Fruit fly (Drosophila melanogaster): Measurements from ENCODE around the gene Cyp28d1.

Cyp28d1 gene

DNA sequence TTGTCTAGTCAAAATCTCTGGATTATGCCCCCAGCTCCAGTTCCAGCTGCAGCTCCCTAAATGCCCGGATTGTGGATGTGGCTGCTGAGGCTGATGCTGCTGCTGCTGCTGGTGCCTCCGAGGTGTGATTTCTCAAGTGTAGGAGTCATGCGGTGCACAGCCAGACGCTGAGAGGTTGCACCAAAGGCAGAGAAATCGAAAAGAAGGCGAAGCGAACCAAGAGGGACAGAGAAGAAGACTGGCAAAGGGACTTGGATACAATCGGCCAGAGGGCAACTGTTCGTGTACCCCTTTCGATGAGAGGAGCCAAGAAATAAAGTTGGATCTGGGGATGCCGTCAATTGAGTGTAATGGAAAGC, 28.3 kb downstream of the Cyp28d1 start (continued):
- TF ChIP-seq kay (GFP tag; optimal IDR thresholded peaks at IDR 0.05) (no peak), tx (GFP tag; optimal IDR thresholded peaks at IDR 0.05) (no peak), CG16813 (GFP tag; IDR thresholded peaks at IDR 0.05; ENCODE audit: partially characterized antibody) (no peak), CG8388 (GFP tag; optimal IDR thresholded peaks at IDR 0.05) (no peak), row (GFP tag; IDR thresholded peaks at IDR 0.05) (no peak), gfzf (GFP tag; optimal IDR thresholded peaks at IDR 0.05) (no peak), CG12391 (tag; optimal IDR thresholded peaks at IDR 0.05) (no peak), CG18262 (tag; optimal IDR thresholded peaks at IDR 0.05) (no peak), z (GFP tag; IDR thresholded peaks at IDR 0.05) (0 out of 3 replicates have a peak, but pooled peaks have one; percentile 17), Ssrp (tag; optimal IDR thresholded peaks at IDR 0.05) (no peak), GATAe (GFP tag; conservative IDR thresholded peaks at IDR 0.05) (no peak), PHDP (tag; optimal IDR thresholded peaks at IDR 0.05) (no peak), CG7963 (GFP tag; IDR thresholded peaks at IDR 0.05; ENCODE audit: partially characterized antibody) (no peak), gt (GFP tag; IDR thresholded peaks at IDR 0.05) (no peak), CG31224 (GFP tag; IDR thresholded peaks at IDR 0.05) (no peak), sna (GFP tag; IDR thresholded peaks at IDR 0.05; ENCODE audit: partially characterized antibody) (no peak), CG4854 (GFP tag; optimal IDR thresholded peaks at IDR 0.05) (no peak), gcm (GFP tag; optimal IDR thresholded peaks at IDR 0.05) (peak; percentile 20), Myb (GFP tag; optimal IDR thresholded peaks at IDR 0.05) (no peak), CG4360 (GFP tag; IDR thresholded peaks at IDR 0.05) (0 out of 2 replicates have a peak, but pooled peaks have one; percentile 42), CG7357 (GFP tag; IDR thresholded peaks at IDR 0.05) (no peak), Hr51 (GFP tag; optimal IDR thresholded peaks at IDR 0.05) (no peak), CG11504 (tag; optimal IDR thresholded peaks at IDR 0.05) (no peak), NK7.1 (GFP tag; optimal IDR thresholded peaks at IDR 0.05) (no peak), CG11093 (GFP tag; IDR thresholded peaks at IDR 0.05) (no peak), YL-1 (GFP tag; optimal IDR thresholded peaks at IDR 0.05) (no peak), CG9817 (tag; optimal IDR thresholded peaks at IDR 0.05) (no peak), Dad (GFP tag; optimal IDR thresholded peaks at IDR 0.05) (no peak), CG8944 (GFP tag; optimal IDR thresholded peaks at IDR 0.05) (no peak), NC2β (GFP tag; optimal IDR thresholded peaks at IDR 0.05) (no peak), vnd (GFP tag; IDR thresholded peaks at IDR 0.05; ENCODE audit: partially characterized antibody) (no peak), CG31388 (GFP tag; optimal IDR thresholded peaks at IDR 0.05) (no peak), CG3838 (GFP tag; optimal IDR thresholded peaks at IDR 0.05) (no peak), ttk (GFP tag; IDR thresholded peaks at IDR 0.05) (no peak), sd (tag; optimal IDR thresholded peaks at IDR 0.05) (no peak), CG2202 (tag; optimal IDR thresholded peaks at IDR 0.05) (no peak), CTCF (GFP tag; optimal IDR thresholded peaks at IDR 0.05) (no peak), Oaz (GFP tag; IDR thresholded peaks at IDR 0.05) (no peak), CG12219 (GFP tag; optimal IDR thresholded peaks at IDR 0.05) (no peak), NFAT (GFP tag; IDR thresholded peaks at IDR 0.05) (peak; percentile 16; the same call in 1 of the 2 replicates), CG18619 (GFP tag; optimal IDR thresholded peaks at IDR 0.05) (no peak), CG10565 (GFP tag; optimal IDR thresholded peaks at IDR 0.05) (no peak), jigr1 (GFP tag; IDR thresholded peaks at IDR 0.05) (no peak), pita (GFP tag; optimal IDR thresholded peaks at IDR 0.05) (no peak), Oli (tag; optimal IDR thresholded peaks at IDR 0.05) (no peak), CG11398 (GFP tag; optimal IDR thresholded peaks at IDR 0.05) (no peak), usp (GFP tag; optimal IDR thresholded peaks at IDR 0.05) (no peak), CG10274 (GFP tag; optimal IDR thresholded peaks at IDR 0.05) (no peak), CG11085 (GFP tag; IDR thresholded peaks at IDR 0.05) (no peak), CG9215 (GFP tag; IDR thresholded peaks at IDR 0.05) (no peak), CG6854 (GFP tag; optimal IDR thresholded peaks at IDR 0.05) (no peak), her (GFP tag; optimal IDR thresholded peaks at IDR 0.05) (no peak), Dfd (GFP tag; optimal IDR thresholded peaks at IDR 0.05) (no peak)

All from whole organism, embryonic.